Fruit fly (Drosophila melanogaster): ENCODE data around the gene CG3437.

Gene CG3437

DNA sequence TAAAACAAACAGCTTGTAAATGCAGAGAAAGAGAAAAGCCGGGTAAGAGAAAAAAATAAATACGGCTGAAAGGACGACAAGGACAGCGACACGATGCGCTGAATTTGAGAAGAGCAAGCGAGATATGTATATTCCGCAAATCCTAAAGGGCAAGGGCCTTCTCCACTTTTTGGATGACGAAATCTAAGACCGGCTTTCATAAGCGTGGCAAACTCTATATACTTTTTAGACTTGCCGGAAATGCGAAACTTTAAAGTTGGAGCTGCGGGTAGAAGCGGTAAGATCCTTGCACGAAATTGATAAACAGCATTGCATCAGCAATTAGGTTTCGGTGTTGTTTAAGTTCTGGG lies 48.2 kb upstream of the CG3437 start (continued):
- no peak for TF ChIP-seq slou (GFP tag; optimal IDR thresholded peaks at IDR 0.05)
- peak; percentile 46; the same call in 2 of the 3 replicates for TF ChIP-seq CG17361 (GFP tag; IDR thresholded peaks at IDR 0.05)
- TF ChIP-seq lbe (GFP tag; optimal IDR thresholded peaks at IDR 0.05): no peak
- TF ChIP-seq crc (GFP tag; optimal IDR thresholded peaks at IDR 0.05): peak; percentile 16

DNA sequence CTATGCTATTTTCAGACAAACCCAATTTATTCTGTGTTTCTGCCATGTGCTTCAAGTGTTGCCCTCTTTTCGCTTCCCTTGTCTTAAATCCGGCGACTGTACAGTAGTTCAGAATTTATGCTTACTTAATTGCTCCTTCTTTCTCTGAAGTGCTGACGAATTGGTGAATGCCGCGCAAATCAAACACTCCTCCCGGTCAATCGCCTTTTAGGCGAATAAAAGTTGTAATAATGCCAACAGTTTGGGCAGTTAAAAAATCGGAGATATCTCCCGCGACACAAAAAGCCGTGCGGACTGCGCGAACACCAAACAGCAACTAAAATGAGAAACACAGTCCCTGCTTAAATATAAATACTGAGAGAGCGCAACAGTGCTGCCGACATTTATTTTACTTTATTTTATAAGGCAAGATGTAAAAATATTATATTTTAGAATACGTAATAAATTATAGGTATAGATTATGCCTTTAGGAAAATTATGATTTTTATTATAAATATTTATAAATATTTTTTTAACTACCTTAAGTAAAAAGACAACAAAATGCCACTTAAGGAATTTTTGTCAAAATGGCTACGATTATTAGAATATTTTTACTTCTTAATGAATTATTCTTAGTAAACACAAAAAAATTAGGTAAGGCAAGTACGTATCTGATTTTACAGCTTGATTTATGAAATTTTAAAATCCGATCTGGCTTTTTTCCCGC lies 47.7 kb upstream of the CG3437 start, which contains the start of gene path:
TSS of gene path (minus strand) at position 322 of the 706 bp plus-strand sequence.
- peak; percentile 50 for TF ChIP-seq dmrt11E (tag; optimal IDR thresholded peaks at IDR 0.05)
- peak; percentile 55 for TF ChIP-seq CG3281 (GFP tag; optimal IDR thresholded peaks at IDR 0.05)
- TF ChIP-seq CG18599 (GFP tag; optimal IDR thresholded peaks at IDR 0.05): peak; percentile 62
- peak; percentile 41 for TF ChIP-seq Six4 (GFP tag; optimal IDR thresholded peaks at IDR 0.05)
- peak; percentile 50 for TF ChIP-seq cwo (GFP tag; optimal IDR thresholded peaks at IDR 0.05)
- peak; percentile 47 for TF ChIP-seq Deaf1 (tag; optimal IDR thresholded peaks at IDR 0.05)
- TF ChIP-seq Bgb (GFP tag; IDR thresholded peaks at IDR 0.05; ENCODE audit: partially characterized antibody): peak; percentile 51; the same call in 1 of the 2 replicates
- TF ChIP-seq Hr51 (GFP tag; optimal IDR thresholded peaks at IDR 0.05): peak in 1 of 2 experiments; percentile 55
- TF ChIP-seq vvl (GFP tag; IDR thresholded peaks at IDR 0.05): no peak; the same call in 1 of the 2 replicates
- peak in 1 of 2 experiments; percentile 10 for TF ChIP-seq insv (GFP tag; optimal IDR thresholded peaks at IDR 0.05)
- TF ChIP-seq CG4424 (GFP tag; optimal IDR thresholded peaks at IDR 0.05): peak; percentile 49
- TF ChIP-seq kni (GFP tag; optimal IDR thresholded peaks at IDR 0.05): peak; percentile 29
- TF ChIP-seq CG9727 (GFP tag; optimal IDR thresholded peaks at IDR 0.05): peak; percentile 64
- no peak for TF ChIP-seq CG17186 (GFP tag; optimal IDR thresholded peaks at IDR 0.05)
- no peak for TF ChIP-seq CG14667 (GFP tag; IDR thresholded peaks at IDR 0.05)
- peak; percentile 71 for TF ChIP-seq CG11504 (tag; optimal IDR thresholded peaks at IDR 0.05)
- TF ChIP-seq CG15514 (GFP tag; optimal IDR thresholded peaks at IDR 0.05): peak; percentile 38
- peak; percentile 46 for TF ChIP-seq Asciz (GFP tag; optimal IDR thresholded peaks at IDR 0.05)
- no peak for TF ChIP-seq Sin3A (optimal IDR thresholded peaks at IDR 0.05)
- TF ChIP-seq Ets97D (GFP tag; optimal IDR thresholded peaks at IDR 0.05): no peak
- peak; percentile 65 for TF ChIP-seq abd-A (tag; optimal IDR thresholded peaks at IDR 0.05)
- TF ChIP-seq Doc3 (GFP tag; IDR thresholded peaks at IDR 0.05; ENCODE audit: partially characterized antibody): no peak; the same call in 2 of the 3 replicates
- peak; percentile 53 for TF ChIP-seq CG12769 (tag; optimal IDR thresholded peaks at IDR 0.05)
- TF ChIP-seq CG17912 (GFP tag; optimal IDR thresholded peaks at IDR 0.05): peak; percentile 49
- TF ChIP-seq CG2712 (tag; optimal IDR thresholded peaks at IDR 0.05): peak; percentile 79
- peak; percentile 15 for TF ChIP-seq ind (GFP tag; optimal IDR thresholded peaks at IDR 0.05)
- peak; percentile 78 for TF ChIP-seq CG17829 (tag; optimal IDR thresholded peaks at IDR 0.05)
- peak; percentile 66 for TF ChIP-seq CG12104 (GFP tag; optimal IDR thresholded peaks at IDR 0.05)
- TF ChIP-seq Max (GFP tag; optimal IDR thresholded peaks at IDR 0.05): peak; percentile 43
- TF ChIP-seq CG15269 (tag; optimal IDR thresholded peaks at IDR 0.05): peak; percentile 37
- peak; percentile 24 for TF ChIP-seq CG7987 (GFP tag; optimal IDR thresholded peaks at IDR 0.05)
- TF ChIP-seq CG13296 (GFP tag; optimal IDR thresholded peaks at IDR 0.05): peak; percentile 67
- TF ChIP-seq jing (GFP tag; optimal IDR thresholded peaks at IDR 0.05): no peak
- peak; percentile 66 for TF ChIP-seq Blimp-1 (GFP tag; optimal IDR thresholded peaks at IDR 0.05)
- TF ChIP-seq zf30C (GFP tag; optimal IDR thresholded peaks at IDR 0.05): no peak
- peak; percentile 64 for TF ChIP-seq dmrt99B (tag; optimal IDR thresholded peaks at IDR 0.05)
- TF ChIP-seq CG34422 (GFP tag; IDR thresholded peaks at IDR 0.05): peak; percentile 60; the same call in 1 of the 3 replicates
- TF ChIP-seq CG31365 (tag; optimal IDR thresholded peaks at IDR 0.05): peak; percentile 2
- peak; percentile 24 for TF ChIP-seq lilli (GFP tag; optimal IDR thresholded peaks at IDR 0.05)
- TF ChIP-seq B-H2 (GFP tag; optimal IDR thresholded peaks at IDR 0.05): peak; percentile 43
- TF ChIP-seq sna (GFP tag; IDR thresholded peaks at IDR 0.05; ENCODE audit: partially characterized antibody): no peak
- peak; percentile 18 for TF ChIP-seq MESR4 (GFP tag; optimal IDR thresholded peaks at IDR 0.05)
